Worm (Caenorhabditis elegans) whole organism, L1 larva: ENCODE results near the gene F21A3.11.

Experiments used
- fkh-10 ChIP-seq: sonication (generic microtip); optimal IDR thresholded peaks from 2 replicates; lab custom pipeline; 2017; ENCODE audit warnings: missing biosample characterization, missing genetic modification reagents, missing genetic modification characterization
- fos-1 ChIP-seq: fragments of 150-350 bp; optimal IDR thresholded peaks from 2 replicates; lab custom pipeline; 2014; ENCODE audit warnings: missing biosample characterization, missing genetic modification characterization
- jun-1 ChIP-seq: fragments of 150-350 bp; optimal IDR thresholded peaks from 2 replicates; lab custom pipeline; 2014; ENCODE audit warnings: missing biosample characterization, missing genetic modification reagents, missing genetic modification characterization
- mep-1 ChIP-seq: fragments of 150-350 bp; optimal IDR thresholded peaks from 2 replicates; lab custom pipeline; 2014; ENCODE audit warnings: missing biosample characterization, missing genetic modification characterization
- nhr-11 ChIP-seq: fragments of 150-350 bp; optimal IDR thresholded peaks from 2 replicates; lab custom pipeline; 2014; ENCODE audit warnings: missing biosample characterization, missing genetic modification characterization
- nhr-85 ChIP-seq: sonication (generic microtip); peaks from one replicate; lab custom pipeline; 2016; ENCODE audit warnings: missing genetic modification characterization, inconsistent platforms, missing compliant biosample characterization
- ztf-11 ChIP-seq, 2 experiments: sonication (generic microtip); optimal IDR thresholded peaks; 2 replicates each; lab custom pipeline; 2016 to 2017; ENCODE audit warnings: missing genetic modification characterization in 2 of 2, missing biosample characterization in 1 of 2, missing compliant biosample characterization in 1 of 2

ce11 chrV:15571006-15571526, 38.1 kb upstream of the F21A3.11 start, which contains the start of gene fbxa-95:
- no peak for TF ChIP-seq fos-1 (tag; lab: Kevin White, UChicago)
- TF ChIP-seq mep-1 (tag; lab: Kevin White, UChicago) = no peak
- TF ChIP-seq fkh-10 (GFP tag; lab: Kevin White, UChicago) = no peak
- TF ChIP-seq nhr-85 = no peak
- TF ChIP-seq ztf-11 (tag; optimal IDR thresholded peaks at IDR 0.05; lab: Kevin White, UChicago) = no peak
- TF ChIP-seq nhr-11 (tag; lab: Kevin White, UChicago) = no peak
- TF ChIP-seq jun-1 (tag; lab: Kevin White, UChicago) = no peak
